Fruit fly (Drosophila melanogaster) whole organism, prepupa: ENCODE results near the gene CG12096.
A peak's percentile ranks its signal among the peaks of the same experiment; 100 is the strongest.

Source experiments
- Blimp-1 ChIP-seq: fragments of 200-800 bp; sonication (Bioruptor generic); optimal IDR thresholded peaks from 3 replicates; lab custom pipeline; 2017; ENCODE audit warnings: missing biosample characterization, missing genetic modification characterization, mild to moderate bottlenecking, moderate library complexity, missing genetic modification reagents
- CG10669 ChIP-seq: fragments of 200-800 bp; sonication (Bioruptor generic); optimal IDR thresholded peaks from 3 replicates; lab custom pipeline; 2018; ENCODE audit warnings: missing biosample characterization, mild to moderate bottlenecking, missing genetic modification characterization, moderate library complexity
- CG15336 ChIP-seq: fragments of 200-800 bp; sonication (Bioruptor generic); IDR thresholded peaks from 2 replicates; pipeline ENCODE4 v1.3.6; 2022; ENCODE audit warnings: missing biosample characterization, missing genetic modification characterization
- CG1621 ChIP-seq: fragments of 200-800 bp; sonication (Bioruptor generic); optimal IDR thresholded peaks from 3 replicates; lab custom pipeline; 2018; ENCODE audit warnings: missing biosample characterization, mild to moderate bottlenecking, missing genetic modification characterization
- CG16779 ChIP-seq: fragments of 200-800 bp; sonication (Bioruptor generic); optimal IDR thresholded peaks from 3 replicates; lab custom pipeline; 2017; ENCODE audit warnings: missing biosample characterization, mild to moderate bottlenecking, missing genetic modification characterization
- CG3032 ChIP-seq: fragments of 200-800 bp; optimal IDR thresholded peaks from 2 replicates; lab custom pipeline; 2019; ENCODE audit warnings: missing biosample characterization, mild to moderate bottlenecking, missing genetic modification characterization, moderate library complexity
- CG31627 ChIP-seq: fragments of 200-800 bp; sonication (Bioruptor generic); optimal IDR thresholded peaks from 3 replicates; lab custom pipeline; 2016; ENCODE audit warnings: missing biosample characterization, missing genetic modification characterization
- CG32006 ChIP-seq: fragments of 200-800 bp; sonication (Bioruptor generic); optimal IDR thresholded peaks from 3 replicates; lab custom pipeline; 2017; ENCODE audit warnings: missing biosample characterization, mild to moderate bottlenecking, missing genetic modification characterization
- CG34406 ChIP-seq: fragments of 200-800 bp; sonication (Bioruptor generic); optimal IDR thresholded peaks from 3 replicates; lab custom pipeline; 2016; ENCODE audit warnings: missing biosample characterization, missing genetic modification characterization
- CG6276 ChIP-seq: fragments of 200-800 bp; sonication (Bioruptor generic); optimal IDR thresholded peaks from 2 replicates; lab custom pipeline; 2017; ENCODE audit warnings: missing biosample characterization, mild to moderate bottlenecking, missing genetic modification characterization
- CG6792 ChIP-seq: fragments of 200-800 bp; sonication (Bioruptor generic); optimal IDR thresholded peaks from 3 replicates; lab custom pipeline; 2016; ENCODE audit warnings: missing biosample characterization, missing genetic modification characterization
- CG7368 ChIP-seq: fragments of 200-800 bp; sonication (Bioruptor generic); optimal IDR thresholded peaks from 3 replicates; lab custom pipeline; 2016; ENCODE audit warnings: missing biosample characterization, missing genetic modification characterization
- CG8119 ChIP-seq: fragments of 200-800 bp; sonication (Bioruptor generic); IDR thresholded peaks from 3 replicates; pipeline ENCODE4 v1.3.6; 2022; ENCODE audit warnings: missing biosample characterization, missing genetic modification characterization
- CG8319 ChIP-seq: fragments of 200-800 bp; sonication (Bioruptor generic); optimal IDR thresholded peaks from 3 replicates; lab custom pipeline; 2016; ENCODE audit warnings: missing biosample characterization, missing genetic modification characterization
- CG8632 ChIP-seq: fragments of 200-800 bp; sonication (Bioruptor generic); optimal IDR thresholded peaks from 3 replicates; lab custom pipeline; 2016; ENCODE audit warnings: missing biosample characterization, missing genetic modification characterization
- CG9139 ChIP-seq: fragments of 200-800 bp; sonication (Bioruptor generic); optimal IDR thresholded peaks from 3 replicates; lab custom pipeline; 2017; ENCODE audit warnings: missing biosample characterization, mild to moderate bottlenecking, missing genetic modification characterization
- Eip78C ChIP-seq: fragments of 200-800 bp; sonication (Bioruptor generic); peaks from one replicate; lab custom pipeline; 2016; ENCODE audit warnings: missing biosample characterization, missing genetic modification characterization
- Eip93F ChIP-seq: fragments of 200-800 bp; sonication (Bioruptor generic); optimal IDR thresholded peaks from 2 replicates; lab custom pipeline; 2016; ENCODE audit warnings: missing biosample characterization, mild to moderate bottlenecking, missing genetic modification characterization
- Ets21C ChIP-seq: fragments of 200-800 bp; sonication (Bioruptor generic); optimal IDR thresholded peaks from 3 replicates; lab custom pipeline; 2016; ENCODE audit warnings: missing biosample characterization, missing genetic modification characterization
- Ets96B ChIP-seq: fragments of 200-800 bp; optimal IDR thresholded peaks from 2 replicates; lab custom pipeline; 2019; ENCODE audit warnings: missing biosample characterization, mild to moderate bottlenecking, missing genetic modification characterization, moderate library complexity
- Hr38 ChIP-seq: sonication (Bioruptor generic); optimal IDR thresholded peaks from 2 replicates; lab custom pipeline; 2016; ENCODE audit warnings: missing biosample characterization, missing genetic modification characterization
- Hr39 ChIP-seq: fragments of 200-800 bp; sonication (Bioruptor generic); optimal IDR thresholded peaks from 2 replicates; lab custom pipeline; 2016; ENCODE audit warnings: missing biosample characterization, missing genetic modification characterization
- Hr4 ChIP-seq: fragments of 200-800 bp; sonication (Bioruptor generic); optimal IDR thresholded peaks from 3 replicates; lab custom pipeline; 2016; ENCODE audit warnings: missing biosample characterization, missing genetic modification characterization
- Lpt ChIP-seq: fragments of 200-800 bp; sonication (Bioruptor generic); optimal IDR thresholded peaks from 3 replicates; lab custom pipeline; 2016; ENCODE audit warnings: missing biosample characterization, missing genetic modification characterization
- OdsH ChIP-seq: fragments of 200-800 bp; sonication (Bioruptor generic); optimal IDR thresholded peaks from 3 replicates; lab custom pipeline; 2016; ENCODE audit warnings: missing biosample characterization, missing genetic modification characterization
- Smox ChIP-seq: fragments of 200-800 bp; sonication (Bioruptor generic); optimal IDR thresholded peaks from 3 replicates; lab custom pipeline; 2016; ENCODE audit warnings: missing biosample characterization, missing genetic modification characterization
- Sox102F ChIP-seq: fragments of 200-800 bp; sonication (Bioruptor generic); optimal IDR thresholded peaks from 2 replicates; lab custom pipeline; 2016; ENCODE audit warnings: missing biosample characterization, mild to moderate bottlenecking, missing genetic modification characterization
- Sox14 ChIP-seq: fragments of 200-800 bp; sonication (Bioruptor generic); optimal IDR thresholded peaks from 3 replicates; lab custom pipeline; 2016; ENCODE audit warnings: missing biosample characterization, missing genetic modification characterization
- achi ChIP-seq: fragments of 200-800 bp; sonication (Bioruptor generic); optimal IDR thresholded peaks from 3 replicates; lab custom pipeline; 2016; ENCODE audit warnings: missing biosample characterization, missing genetic modification characterization
- acj6 ChIP-seq: fragments of 200-800 bp; sonication (Bioruptor generic); optimal IDR thresholded peaks from 3 replicates; lab custom pipeline; 2016; ENCODE audit warnings: missing biosample characterization, missing genetic modification characterization
- cyc ChIP-seq: fragments of 200-800 bp; sonication (Bioruptor generic); optimal IDR thresholded peaks from 3 replicates; lab custom pipeline; 2016; ENCODE audit warnings: missing biosample characterization, missing genetic modification characterization
- dac ChIP-seq: fragments of 200-800 bp; sonication (Bioruptor generic); optimal IDR thresholded peaks from 2 replicates; lab custom pipeline; 2017; ENCODE audit warnings: missing biosample characterization, mild to moderate bottlenecking, missing genetic modification characterization
- dsx ChIP-seq: fragments of 200-800 bp; optimal IDR thresholded peaks from 3 replicates; lab custom pipeline; 2019; ENCODE audit warnings: missing biosample characterization, mild to moderate bottlenecking, missing genetic modification characterization, moderate library complexity; ENCODE audit not compliant: poor library complexity, severe bottlenecking
- eg ChIP-seq: fragments of 200-800 bp; sonication (Bioruptor generic); IDR thresholded peaks from 3 replicates; pipeline ENCODE4 v1.3.6; 2022; ENCODE audit warnings: missing biosample characterization, missing genetic modification characterization
- esn ChIP-seq: fragments of 200-800 bp; sonication (Bioruptor generic); optimal IDR thresholded peaks from 2 replicates; lab custom pipeline; 2016; ENCODE audit warnings: missing biosample characterization, mild to moderate bottlenecking, missing genetic modification characterization, moderate library complexity
- fd85E ChIP-seq: fragments of 200-800 bp; sonication (Bioruptor generic); optimal IDR thresholded peaks from 3 replicates; lab custom pipeline; 2016; ENCODE audit warnings: missing biosample characterization, missing genetic modification characterization
- fkh ChIP-seq: fragments of 200-800 bp; sonication (Bioruptor generic); optimal IDR thresholded peaks from 3 replicates; lab custom pipeline; 2017; ENCODE audit warnings: missing biosample characterization, mild to moderate bottlenecking, missing genetic modification characterization, moderate library complexity
- lz ChIP-seq: fragments of 200-800 bp; sonication (Bioruptor generic); optimal IDR thresholded peaks from 3 replicates; lab custom pipeline; 2016; ENCODE audit warnings: missing biosample characterization, missing genetic modification characterization
- pdm3 ChIP-seq: fragments of 200-800 bp; sonication (Bioruptor generic); optimal IDR thresholded peaks from 3 replicates; lab custom pipeline; 2016; ENCODE audit warnings: missing biosample characterization, missing genetic modification characterization
- salr ChIP-seq, 2 experiments: fragments of 200-800 bp; sonication (Bioruptor generic); optimal IDR thresholded peaks; 3 replicates each; lab custom pipeline; 2016 to 2018; ENCODE audit warnings: missing biosample characterization in 2 of 2, missing genetic modification characterization in 2 of 2, mild to moderate bottlenecking in 1 of 2
- ss ChIP-seq, 2 experiments: fragments of 200-800 bp; sonication (Bioruptor generic); optimal IDR thresholded peaks; 2 replicates in 1 of 2; 3 replicates in 1 of 2; lab custom pipeline; 2017 to 2018; ENCODE audit warnings: mild to moderate bottlenecking in 2 of 2, missing biosample characterization in 2 of 2, missing genetic modification characterization in 2 of 2, moderate library complexity in 1 of 2
- topi ChIP-seq: fragments of 200-800 bp; sonication (Bioruptor generic); optimal IDR thresholded peaks from 3 replicates; lab custom pipeline; 2016; ENCODE audit warnings: missing biosample characterization, missing genetic modification characterization
- vri ChIP-seq: fragments of 200-800 bp; sonication (Bioruptor generic); optimal IDR thresholded peaks from 3 replicates; lab custom pipeline; 2016; ENCODE audit warnings: missing biosample characterization, mild to moderate bottlenecking, missing genetic modification characterization

CG12096 gene

dm6 chrX:13208075-13208474 is 48.7 kb downstream of the CG12096 start:
- TF ChIP-seq CG8632 (GFP tag; lab: Kevin White, UChicago) (peak; percentile 7), esn (peak; percentile 3), Hr38 (GFP tag; lab: Kevin White, UChicago) (no peak), pdm3 (GFP tag; lab: Kevin White, UChicago) (no peak), CG16779 (tag; lab: Kevin White, UChicago) (no peak), Eip78C (GFP tag; lab: Kevin White, UChicago) (peak; percentile 57), CG8319 (GFP tag; lab: Kevin White, UChicago) (no peak), CG34406 (GFP tag; lab: Kevin White, UChicago) (peak; percentile 21), OdsH (GFP tag; lab: Kevin White, UChicago) (no peak), achi (GFP tag; lab: Kevin White, UChicago) (peak; percentile 43), CG32006 (GFP tag; lab: Kevin White, UChicago) (peak; percentile 24)

- TF ChIP-seq salr (GFP tag; optimal IDR thresholded peaks at IDR 0.05; lab: Kevin White, UChicago) (no peak), Hr39 (GFP tag; lab: Kevin White, UChicago) (no peak), topi (GFP tag; lab: Kevin White, UChicago) (no peak), CG15336 (GFP tag; lab: Robert Waterston, UW) (no peak), dac (GFP tag; lab: Kevin White, UChicago) (no peak), CG1621 (tag; lab: Kevin White, UChicago) (no peak), Eip78C (GFP tag; lab: Kevin White, UChicago) (no peak), OdsH (GFP tag; lab: Kevin White, UChicago) (no peak), acj6 (GFP tag; lab: Kevin White, UChicago) (no peak), Sox14 (no peak), CG8119 (GFP tag; lab: Robert Waterston, UW) (no peak), cyc (no peak), vri (GFP tag; lab: Kevin White, UChicago) (no peak), Sox102F (GFP tag; lab: Kevin White, UChicago) (no peak), CG3032 (tag; lab: Kevin White, UChicago) (no peak), Ets21C (GFP tag; lab: Kevin White, UChicago) (no peak), eg (GFP tag; lab: Robert Waterston, UW) (no peak)
Observed at dm6 chrX:13208554-13208953, 49.1 kb downstream of the CG12096 start.

- TF ChIP-seq Ets96B (tag; lab: Kevin White, UChicago): no peak
- TF ChIP-seq Smox (GFP tag; lab: Kevin White, UChicago): no peak
- TF ChIP-seq fd85E: no peak
- no peak for TF ChIP-seq CG8632 (GFP tag; lab: Kevin White, UChicago)
- no peak for TF ChIP-seq CG31627 (GFP tag; lab: Kevin White, UChicago)
- TF ChIP-seq CG9139 (GFP tag; lab: Kevin White, UChicago): peak; percentile 52
- TF ChIP-seq CG10669 (GFP tag; lab: Kevin White, UChicago): no peak
- TF ChIP-seq CG8119 (GFP tag; lab: Robert Waterston, UW): no peak
- TF ChIP-seq Blimp-1 (GFP tag; lab: Kevin White, UChicago): no peak
- no peak for TF ChIP-seq Lpt (GFP tag; lab: Kevin White, UChicago)
- no peak for TF ChIP-seq lz (GFP tag; lab: Kevin White, UChicago)
- no peak for TF ChIP-seq CG7368 (GFP tag; lab: Kevin White, UChicago)
- no peak for TF ChIP-seq CG15336 (GFP tag; lab: Robert Waterston, UW)
- TF ChIP-seq CG3032 (tag; lab: Kevin White, UChicago): peak; percentile 14
- TF ChIP-seq Eip93F (GFP tag; lab: Kevin White, UChicago): no peak
- TF ChIP-seq Hr4 (GFP tag; lab: Kevin White, UChicago): no peak
- no peak for TF ChIP-seq CG32006 (GFP tag; lab: Kevin White, UChicago)
- TF ChIP-seq ss (GFP tag; optimal IDR thresholded peaks at IDR 0.05; lab: Kevin White, UChicago): peak; percentile 45 to 49
- no peak for TF ChIP-seq fkh (GFP tag; lab: Kevin White, UChicago)
- peak; percentile 15 for TF ChIP-seq Eip78C (GFP tag; lab: Kevin White, UChicago)
- no peak for TF ChIP-seq CG6792 (GFP tag; lab: Kevin White, UChicago)
- peak; percentile 19 for TF ChIP-seq dsx (GFP tag; lab: Kevin White, UChicago)
- no peak for TF ChIP-seq CG6276 (GFP tag; lab: Kevin White, UChicago)
Observed at dm6 chrX:13209410-13209809, 50.0 kb downstream of the CG12096 start.
